Fruit fly (Drosophila melanogaster) whole organism, embryonic: Measurements from ENCODE around the gene Cyp303a1.

Experiments
- C15 ChIP-seq: fragments of 200-800 bp; sonication (Bioruptor generic); IDR thresholded peaks from 3 replicates; pipeline ENCODE4 v1.3.6; 2022; ENCODE audit warnings: missing biosample characterization, missing genetic modification characterization
- CG11398 ChIP-seq: fragments of 200-800 bp; sonication (Bioruptor generic); optimal IDR thresholded peaks from 2 replicates; lab custom pipeline; 2016; ENCODE audit warnings: missing biosample characterization, missing genetic modification characterization
- CG14014 ChIP-seq: fragments of 200-800 bp; sonication (Bioruptor generic); IDR thresholded peaks from 2 replicates; pipeline ENCODE4 v1.3.6; 2022; ENCODE audit warnings: missing biosample characterization, missing genetic modification characterization
- CG14050 ChIP-seq: fragments of 200-800 bp; sonication (Bioruptor generic); IDR thresholded peaks from 3 replicates; pipeline ENCODE4 v1.3.6; 2022; ENCODE audit warnings: missing biosample characterization, missing genetic modification characterization
- CG15269 ChIP-seq: fragments of 200-800 bp; sonication (Bioruptor generic); optimal IDR thresholded peaks from 2 replicates; lab custom pipeline; 2018; ENCODE audit warnings: missing biosample characterization, mild to moderate bottlenecking, missing genetic modification characterization, moderate library complexity
- CG1603 ChIP-seq: fragments of 200-800 bp; sonication (Bioruptor generic); optimal IDR thresholded peaks from 2 replicates; lab custom pipeline; 2019; ENCODE audit warnings: missing biosample characterization, mild to moderate bottlenecking, missing genetic modification characterization, moderate library complexity
- CG17912 ChIP-seq: fragments of 200-800 bp; sonication (Bioruptor generic); optimal IDR thresholded peaks from 2 replicates; lab custom pipeline; 2018; ENCODE audit warnings: missing biosample characterization, mild to moderate bottlenecking, missing genetic modification characterization
- CG2120 ChIP-seq: fragments of 200-800 bp; sonication (Bioruptor generic); optimal IDR thresholded peaks from 3 replicates; lab custom pipeline; 2016; ENCODE audit warnings: missing biosample characterization, missing genetic modification characterization
- CG34376 ChIP-seq: fragments of 200-800 bp; sonication (Bioruptor generic); optimal IDR thresholded peaks from 2 replicates; lab custom pipeline; 2018; ENCODE audit warnings: missing biosample characterization, mild to moderate bottlenecking, missing genetic modification characterization
- CG34422 ChIP-seq: fragments of 200-800 bp; sonication (Bioruptor generic); IDR thresholded peaks from 3 replicates; pipeline ENCODE4 v1.3.6; 2022; ENCODE audit warnings: missing biosample characterization, missing genetic modification characterization
- CG3995 ChIP-seq: fragments of 200-800 bp; sonication (Bioruptor generic); optimal IDR thresholded peaks from 3 replicates; lab custom pipeline; 2016; ENCODE audit warnings: missing biosample characterization, missing genetic modification characterization
- CG4282 ChIP-seq: fragments of 200-800 bp; sonication (Bioruptor generic); optimal IDR thresholded peaks from 2 replicates; lab custom pipeline; 2016; ENCODE audit warnings: missing biosample characterization, missing genetic modification characterization
- CG5953 ChIP-seq: fragments of 200-800 bp; sonication (Bioruptor generic); IDR thresholded peaks from 2 replicates; pipeline ENCODE4 v1.3.6; 2022; ENCODE audit warnings: missing biosample characterization, missing genetic modification characterization
- CG6654 ChIP-seq: fragments of 200-800 bp; sonication (Bioruptor generic); optimal IDR thresholded peaks from 2 replicates; lab custom pipeline; 2017; ENCODE audit warnings: missing biosample characterization, mild to moderate bottlenecking, missing genetic modification characterization
- CG7839 ChIP-seq: fragments of 200-800 bp; sonication (Bioruptor generic); optimal IDR thresholded peaks from 3 replicates; lab custom pipeline; 2018; ENCODE audit warnings: missing biosample characterization, mild to moderate bottlenecking, missing genetic modification characterization, moderate library complexity
- CoRest ChIP-seq: fragments of 200-800 bp; sonication (Bioruptor generic); optimal IDR thresholded peaks from 3 replicates; lab custom pipeline; 2018; ENCODE audit warnings: missing biosample characterization, mild to moderate bottlenecking, missing genetic modification characterization, moderate library complexity
- Deaf1 ChIP-seq: fragments of 200-800 bp; optimal IDR thresholded peaks from 3 replicates; lab custom pipeline; 2019; ENCODE audit warnings: missing biosample characterization, mild to moderate bottlenecking, missing genetic modification characterization, moderate library complexity
- Eip74EF ChIP-seq, 2 experiments: fragments of 200-800 bp in 1 of 2; fragments of >200 bp in 1 of 2; sonication (Bioruptor generic) in 1 of 2; optimal IDR thresholded peaks; 2 replicates each; lab custom pipeline; 2017 to 2019; ENCODE audit warnings: missing biosample characterization in 2 of 2, missing genetic modification characterization in 2 of 2, mild to moderate bottlenecking in 1 of 2, moderate library complexity in 1 of 2
- Gug ChIP-seq: fragments of 200-800 bp; sonication (Bioruptor generic); IDR thresholded peaks from 4 replicates; pipeline ENCODE4 v1.3.6; 2022; ENCODE audit warnings: missing biosample characterization, missing genetic modification characterization
- HLH3B ChIP-seq: fragments of 200-800 bp; sonication (Bioruptor generic); IDR thresholded peaks from 2 replicates; pipeline ENCODE4 v1.3.6; 2022; ENCODE audit warnings: missing biosample characterization, missing genetic modification characterization
- Mrtf ChIP-seq: fragments of 200-800 bp; sonication (Bioruptor generic); IDR thresholded peaks from 3 replicates; pipeline ENCODE4 v1.3.6; 2022; ENCODE audit warnings: missing biosample characterization, missing genetic modification characterization
- Ptx1 ChIP-seq: fragments of 200-800 bp; sonication (Bioruptor generic); IDR thresholded peaks from 2 replicates; pipeline ENCODE4 v1.3.6; 2022; ENCODE audit warnings: missing biosample characterization, missing genetic modification characterization
- Sox100B ChIP-seq: fragments of 200-800 bp; sonication (Bioruptor generic); optimal IDR thresholded peaks from 3 replicates; lab custom pipeline; 2018; ENCODE audit warnings: missing biosample characterization, mild to moderate bottlenecking, missing genetic modification characterization
- Sox102F ChIP-seq: fragments of 200-800 bp; sonication (Bioruptor generic); optimal IDR thresholded peaks from 2 replicates; lab custom pipeline; 2018; ENCODE audit warnings: missing biosample characterization, mild to moderate bottlenecking, missing genetic modification characterization, moderate library complexity
- Usf ChIP-seq: fragments of 200-800 bp; sonication (Bioruptor generic); optimal IDR thresholded peaks from 2 replicates; lab custom pipeline; 2017; ENCODE audit warnings: missing genotype, missing biosample characterization, missing genetic modification characterization
- bab2 ChIP-seq: fragments of 200-800 bp; sonication (Bioruptor generic); optimal IDR thresholded peaks from 2 replicates; lab custom pipeline; 2016; ENCODE audit warnings: missing biosample characterization, missing genetic modification characterization
- caup ChIP-seq: fragments of 200-800 bp; sonication (Bioruptor generic); optimal IDR thresholded peaks from 3 replicates; lab custom pipeline; 2017; ENCODE audit warnings: missing biosample characterization, mild to moderate bottlenecking, missing genetic modification characterization, moderate library complexity; ENCODE audit not compliant: severe bottlenecking
- cg ChIP-seq: fragments of 200-800 bp; sonication (Bioruptor generic); optimal IDR thresholded peaks from 3 replicates; lab custom pipeline; 2019; ENCODE audit warnings: missing biosample characterization, mild to moderate bottlenecking, missing genetic modification characterization, moderate library complexity
- corto ChIP-seq: fragments of 200-800 bp; sonication (Bioruptor generic); optimal IDR thresholded peaks from 2 replicates; lab custom pipeline; 2016; ENCODE audit warnings: missing biosample characterization, mild to moderate bottlenecking, missing genetic modification characterization, moderate library complexity
- crol ChIP-seq: fragments of 200-800 bp; sonication (Bioruptor generic); IDR thresholded peaks from 2 replicates; pipeline ENCODE4 v1.3.6; 2022; ENCODE audit warnings: missing biosample characterization, missing genetic modification characterization
- cwo ChIP-seq: fragments of 200-800 bp; sonication (Bioruptor generic); optimal IDR thresholded peaks from 3 replicates; lab custom pipeline; 2017; ENCODE audit warnings: missing biosample characterization, missing genetic modification characterization, mild to moderate bottlenecking, moderate library complexity, missing genetic modification reagents
- exex ChIP-seq: fragments of 200-800 bp; sonication (Bioruptor generic); optimal IDR thresholded peaks from 4 replicates; lab custom pipeline; 2018; ENCODE audit warnings: missing biosample characterization, mild to moderate bottlenecking, missing genetic modification characterization, moderate library complexity
- gcm2 ChIP-seq: fragments of 200-800 bp; sonication (Bioruptor generic); optimal IDR thresholded peaks from 2 replicates; lab custom pipeline; 2016; ENCODE audit warnings: missing biosample characterization, missing genetic modification characterization
- lbe ChIP-seq: fragments of 200-800 bp; sonication (Bioruptor generic); optimal IDR thresholded peaks from 2 replicates; lab custom pipeline; 2016; ENCODE audit warnings: missing biosample characterization, mild to moderate bottlenecking, missing genetic modification characterization
- nmo ChIP-seq: fragments of 200-800 bp; sonication (Bioruptor generic); optimal IDR thresholded peaks from 2 replicates; lab custom pipeline; 2018; ENCODE audit warnings: missing biosample characterization, mild to moderate bottlenecking, missing genetic modification characterization, moderate library complexity
- nom ChIP-seq: fragments of 200-800 bp; sonication (Bioruptor generic); optimal IDR thresholded peaks from 2 replicates; lab custom pipeline; 2017; ENCODE audit warnings: missing biosample characterization, missing genetic modification characterization, mild to moderate bottlenecking, moderate library complexity, missing genetic modification reagents
- oc ChIP-seq: fragments of 200-800 bp; sonication (Bioruptor generic); optimal IDR thresholded peaks from 2 replicates; lab custom pipeline; 2018; ENCODE audit warnings: missing biosample characterization, mild to moderate bottlenecking, missing genetic modification characterization, moderate library complexity
- pan ChIP-seq, 4 experiments: fragments of >200 bp in 3 of 4; fragments of 200-800 bp in 1 of 4; sonication (Bioruptor generic) in 1 of 4; optimal IDR thresholded peaks in 3 of 4; IDR thresholded peaks in 1 of 4; 2 replicates each; pipeline versions ENCODE4 v1.3.6 to Lab custom; 2017 to 2022; ENCODE audit warnings: missing biosample characterization in 2 of 4, missing genetic modification characterization in 2 of 4, mixed read lengths in 1 of 4
- pb ChIP-seq: fragments of 200-800 bp; sonication (Bioruptor generic); optimal IDR thresholded peaks from 3 replicates; lab custom pipeline; 2016; ENCODE audit warnings: missing biosample characterization, missing genetic modification characterization
- pfk ChIP-seq: fragments of 200-800 bp; sonication (Bioruptor generic); optimal IDR thresholded peaks from 2 replicates; lab custom pipeline; 2018; ENCODE audit warnings: missing biosample characterization, mild to moderate bottlenecking, missing genetic modification characterization, moderate library complexity
- pho ChIP-seq: fragments of 200-800 bp; sonication (Bioruptor generic); optimal IDR thresholded peaks from 2 replicates; lab custom pipeline; 2016; ENCODE audit warnings: missing biosample characterization, missing genetic modification characterization
- prd ChIP-seq, 3 experiments: fragments of >200 bp in 2 of 3; fragments of 200-800 bp in 1 of 3; sonication (Bioruptor generic) in 1 of 3; optimal IDR thresholded peaks in 2 of 3; IDR thresholded peaks in 1 of 3; 2 replicates in 2 of 3; 3 replicates in 1 of 3; pipeline versions ENCODE4 v1.3.6 to Lab custom; 2017 to 2022; ENCODE audit warnings: missing biosample characterization in 1 of 3, missing genetic modification characterization in 1 of 3
- pum ChIP-seq: fragments of 200-800 bp; sonication (Bioruptor generic); optimal IDR thresholded peaks from 2 replicates; lab custom pipeline; 2016; ENCODE audit warnings: missing biosample characterization, missing genetic modification characterization
- schlank ChIP-seq: fragments of 200-800 bp; sonication (Bioruptor generic); optimal IDR thresholded peaks from 2 replicates; lab custom pipeline; 2018; ENCODE audit warnings: missing biosample characterization, mild to moderate bottlenecking, missing genetic modification characterization
- seq ChIP-seq: fragments of 200-800 bp; sonication (Bioruptor generic); IDR thresholded peaks from 2 replicates; pipeline ENCODE4 v1.3.6; 2022; ENCODE audit warnings: missing biosample characterization, missing genetic modification characterization
- sr ChIP-seq: fragments of 200-800 bp; sonication (Bioruptor generic); IDR thresholded peaks from 3 replicates; pipeline ENCODE4 v1.3.6; 2022; ENCODE audit warnings: missing biosample characterization, missing genetic modification characterization
- stwl ChIP-seq: fragments of 200-800 bp; sonication (Bioruptor generic); optimal IDR thresholded peaks from 3 replicates; lab custom pipeline; 2018; ENCODE audit warnings: missing biosample characterization, mild to moderate bottlenecking, missing genetic modification characterization, moderate library complexity
- tll ChIP-seq, 2 experiments: fragments of 200-800 bp in 1 of 2; fragments of >200 bp in 1 of 2; sonication (Bioruptor generic) in 1 of 2; optimal IDR thresholded peaks; 2 replicates each; lab custom pipeline; 2017 to 2019; ENCODE audit warnings: missing biosample characterization in 2 of 2, missing genetic modification characterization in 2 of 2, mild to moderate bottlenecking in 1 of 2, moderate library complexity in 1 of 2
- toy ChIP-seq: fragments of 200-800 bp; sonication (Bioruptor generic); IDR thresholded peaks from 2 replicates; pipeline ENCODE4 v1.3.6; 2022; ENCODE audit warnings: missing biosample characterization, missing genetic modification characterization

Gene Cyp303a1

dm6 chr2L:16315027-16315426 lies 21.0 kb downstream of the Cyp303a1 start (continued):
- no peak for TF ChIP-seq stwl (tag; lab: Kevin White, UChicago)
- TF ChIP-seq Eip74EF (GFP tag; optimal IDR thresholded peaks at IDR 0.05; lab: Kevin White, UChicago): peak in 1 of 2 experiments; percentile 37
- no peak for TF ChIP-seq CG17912 (GFP tag; lab: Kevin White, UChicago)
- no peak for TF ChIP-seq Deaf1
- no peak for TF ChIP-seq CG14014 (GFP tag; lab: Robert Waterston, UW)
- TF ChIP-seq corto: peak; percentile 19
- TF ChIP-seq pum (GFP tag; lab: Kevin White, UChicago): no peak
- TF ChIP-seq CG11398 (GFP tag; lab: Kevin White, UChicago): no peak
- TF ChIP-seq HLH3B (GFP tag; lab: Robert Waterston, UW): no peak
- no peak for TF ChIP-seq CG3995 (GFP tag; lab: Kevin White, UChicago)
- TF ChIP-seq CG4282 (GFP tag; lab: Kevin White, UChicago): no peak
- no peak for TF ChIP-seq CoRest (tag; lab: Kevin White, UChicago)
- TF ChIP-seq pho: no peak
- TF ChIP-seq Ptx1 (GFP tag; lab: Robert Waterston, UW): no peak
- peak; percentile 25 for TF ChIP-seq pfk (GFP tag; lab: Kevin White, UChicago)
- no peak for TF ChIP-seq pan (optimal IDR thresholded peaks at IDR 0.05; lab: Kevin White, UChicago)
- peak in 1 of 2 experiments; percentile 12 for TF ChIP-seq pan (GFP tag; optimal IDR thresholded peaks at IDR 0.05 in 1 of 2, IDR thresholded peaks at IDR 0.05 in 1 of 2)
- TF ChIP-seq CG6654 (GFP tag; lab: Kevin White, UChicago): no peak
- TF ChIP-seq schlank (tag; lab: Kevin White, UChicago): peak; percentile 31
- TF ChIP-seq CG2120 (GFP tag; lab: Kevin White, UChicago): peak; percentile 2
- TF ChIP-seq CG14050: no peak
- no peak for TF ChIP-seq Gug (GFP tag; lab: Robert Waterston, UW)
- no peak for TF ChIP-seq Mrtf (GFP tag; lab: Robert Waterston, UW)
- no peak for TF ChIP-seq Sox102F (GFP tag; lab: Kevin White, UChicago)
- TF ChIP-seq toy (GFP tag; lab: Robert Waterston, UW): no peak
- TF ChIP-seq tll (GFP tag; optimal IDR thresholded peaks at IDR 0.05; lab: Kevin White, UChicago): no peak
- TF ChIP-seq C15: no peak
- no peak for TF ChIP-seq CG7839 (tag; lab: Kevin White, UChicago)
- no peak for TF ChIP-seq sr (GFP tag; lab: Robert Waterston, UW)
- TF ChIP-seq bab2 (GFP tag; lab: Kevin White, UChicago): no peak
- peak; percentile 78 for TF ChIP-seq nom (GFP tag; lab: Kevin White, UChicago)
- peak; percentile 27 for TF ChIP-seq cwo (GFP tag; lab: Kevin White, UChicago)
- TF ChIP-seq pb (GFP tag; lab: Kevin White, UChicago): no peak
- peak; percentile 92 for TF ChIP-seq crol
- no peak for TF ChIP-seq gcm2 (GFP tag; lab: Kevin White, UChicago)
- TF ChIP-seq exex (tag; lab: Kevin White, UChicago): peak; percentile 62
- no peak for TF ChIP-seq Sox100B (GFP tag; lab: Kevin White, UChicago)
- no peak for TF ChIP-seq CG1603 (tag; lab: Kevin White, UChicago)
- no peak for TF ChIP-seq nmo
- no peak for TF ChIP-seq prd (optimal IDR thresholded peaks at IDR 0.05; lab: Kevin White, UChicago)
- no peak for TF ChIP-seq prd (GFP tag; IDR thresholded peaks at IDR 0.05; lab: Robert Waterston, UW)
- no peak for TF ChIP-seq Usf
- peak; percentile 87 for TF ChIP-seq CG34376 (GFP tag; lab: Kevin White, UChicago)
- TF ChIP-seq CG15269: peak; percentile 82
- TF ChIP-seq oc (tag; lab: Kevin White, UChicago): peak; percentile 16
- peak; percentile 54 for TF ChIP-seq cg (GFP tag; lab: Kevin White, UChicago)
- TF ChIP-seq lbe (GFP tag; lab: Kevin White, UChicago): peak; percentile 3
- no peak for TF ChIP-seq CG34422 (GFP tag; lab: Robert Waterston, UW)
- no peak for TF ChIP-seq CG5953
- peak; percentile 67 for TF ChIP-seq caup (GFP tag; lab: Kevin White, UChicago)
- TF ChIP-seq seq (GFP tag; lab: Robert Waterston, UW): no peak
